Fruit fly (Drosophila melanogaster): ENCODE measurements around the gene Atg1.
A peak's percentile ranks its signal among the peaks of the same experiment; 100 is the strongest.

The Atg1 gene

dm6 chr3L:12831290-12831952 lies 26.5 kb upstream of the Atg1 start (continued):
- no peak for TF ChIP-seq luna (GFP tag; optimal IDR thresholded peaks at IDR 0.05)
- TF ChIP-seq tin (GFP tag; optimal IDR thresholded peaks at IDR 0.05) = peak; percentile 10
- TF ChIP-seq CG33557 (GFP tag; optimal IDR thresholded peaks at IDR 0.05) = no peak
- no peak for TF ChIP-seq Hr39 (optimal IDR thresholded peaks at IDR 0.05)
- TF ChIP-seq Sin3A (optimal IDR thresholded peaks at IDR 0.05) = no peak
- TF ChIP-seq Kr (GFP tag; optimal IDR thresholded peaks at IDR 0.05) = no peak
- TF ChIP-seq CG32772 (GFP tag; IDR thresholded peaks at IDR 0.05) = 0 out of 2 replicates have a peak, but pooled peaks have one; percentile 35
- no peak for TF ChIP-seq CG6683 (GFP tag; optimal IDR thresholded peaks at IDR 0.05)
- peak; percentile 40 for TF ChIP-seq BtbVII (GFP tag; optimal IDR thresholded peaks at IDR 0.05)
- TF ChIP-seq CG10274 (GFP tag; optimal IDR thresholded peaks at IDR 0.05) = no peak
- TF ChIP-seq trem (tag; optimal IDR thresholded peaks at IDR 0.05) = no peak
- TF ChIP-seq CG3065 (GFP tag; optimal IDR thresholded peaks at IDR 0.05) = no peak
- TF ChIP-seq NC2α (GFP tag; optimal IDR thresholded peaks at IDR 0.05) = no peak
- TF ChIP-seq dm (GFP tag; optimal IDR thresholded peaks at IDR 0.05) = no peak
- TF ChIP-seq CG10267 (tag; optimal IDR thresholded peaks at IDR 0.05) = peak; percentile 23
- no peak for TF ChIP-seq CG5180 (GFP tag; optimal IDR thresholded peaks at IDR 0.05)
- no peak for TF ChIP-seq cg (GFP tag; optimal IDR thresholded peaks at IDR 0.05)
- TF ChIP-seq toy (GFP tag; IDR thresholded peaks at IDR 0.05) = no peak
- TF ChIP-seq CG30431 (GFP tag; optimal IDR thresholded peaks at IDR 0.05) = no peak
- no peak for TF ChIP-seq mld (GFP tag; IDR thresholded peaks at IDR 0.05; ENCODE audit: partially characterized antibody)
- TF ChIP-seq CG2199 (GFP tag; IDR thresholded peaks at IDR 0.05) = no peak
- no peak for TF ChIP-seq so (GFP tag; IDR thresholded peaks at IDR 0.05)
- TF ChIP-seq Trl (optimal IDR thresholded peaks at IDR 0.05) = no peak
- TF ChIP-seq Trl (GFP tag; optimal IDR thresholded peaks at IDR 0.05) = peak; percentile 58
- TF ChIP-seq Bteb2 (GFP tag; optimal IDR thresholded peaks at IDR 0.05) = peak; percentile 60
- TF ChIP-seq CG18262 (tag; optimal IDR thresholded peaks at IDR 0.05) = peak; percentile 43
- TF ChIP-seq twi (tag; optimal IDR thresholded peaks at IDR 0.05) = no peak
- peak; percentile 43 for TF ChIP-seq Ssrp (tag; optimal IDR thresholded peaks at IDR 0.05)
- peak; percentile 49 for TF ChIP-seq CG10209 (GFP tag; optimal IDR thresholded peaks at IDR 0.05)
- TF ChIP-seq Neu2 (GFP tag; optimal IDR thresholded peaks at IDR 0.05; ENCODE audit: borderline replicate concordance) = no peak
- no peak for TF ChIP-seq sug (tag; optimal IDR thresholded peaks at IDR 0.05)
- no peak for TF ChIP-seq corto (GFP tag; optimal IDR thresholded peaks at IDR 0.05)
- no peak for TF ChIP-seq tll (GFP tag; optimal IDR thresholded peaks at IDR 0.05)
- TF ChIP-seq Hand (GFP tag; optimal IDR thresholded peaks at IDR 0.05) = peak; percentile 36
- no peak for TF ChIP-seq h (optimal IDR thresholded peaks at IDR 0.05)
- TF ChIP-seq dmrt99B (tag; optimal IDR thresholded peaks at IDR 0.05) = peak; percentile 68
- TF ChIP-seq CG2116 (GFP tag; optimal IDR thresholded peaks at IDR 0.05) = no peak
- TF ChIP-seq CG1233 (GFP tag; optimal IDR thresholded peaks at IDR 0.05) = peak; percentile 45
- peak; percentile 33 for TF ChIP-seq CG17385 (GFP tag; optimal IDR thresholded peaks at IDR 0.05)
- no peak for TF ChIP-seq z (GFP tag; IDR thresholded peaks at IDR 0.05)
- TF ChIP-seq CG30020 (tag; optimal IDR thresholded peaks at IDR 0.05) = no peak
- TF ChIP-seq CG31365 (tag; optimal IDR thresholded peaks at IDR 0.05) = no peak
- no peak for TF ChIP-seq danr (GFP tag; IDR thresholded peaks at IDR 0.05)
- TF ChIP-seq Bgb (GFP tag; IDR thresholded peaks at IDR 0.05; ENCODE audit: partially characterized antibody) = no peak
- TF ChIP-seq Gsc (GFP tag; IDR thresholded peaks at IDR 0.05) = no peak
- TF ChIP-seq wek (GFP tag; optimal IDR thresholded peaks at IDR 0.05) = no peak
- TF ChIP-seq btn (GFP tag; optimal IDR thresholded peaks at IDR 0.05) = no peak
- no peak for TF ChIP-seq CG6254 (GFP tag; optimal IDR thresholded peaks at IDR 0.05)
- TF ChIP-seq amos (GFP tag; IDR thresholded peaks at IDR 0.05; ENCODE audit: partially characterized antibody) = no peak
- peak; percentile 76 for TF ChIP-seq Ets65A (GFP tag)
- TF ChIP-seq Dip3 (GFP tag; optimal IDR thresholded peaks at IDR 0.05) = peak; percentile 56

Measured in whole organism, embryonic.